Worm (Caenorhabditis elegans) whole organism, L3 larva: ENCODE measurements around the gene H25P19.1.

Experiments
- ZK546.5 ChIP-seq: sonication (generic microtip); optimal IDR thresholded peaks from 2 replicates; lab custom pipeline; 2017; ENCODE audit warnings: missing biosample characterization, missing genetic modification characterization
- ama-1 ChIP-seq: fragments of 150-350 bp; optimal IDR thresholded peaks from 2 replicates; lab custom pipeline; 2018
- elt-3 ChIP-seq, 3 experiments: fragments of 150-350 bp in 1 of 3; sonication (generic microtip) in 2 of 3; optimal IDR thresholded peaks; 2 replicates in 2 of 3; 4 replicates in 1 of 3; lab custom pipeline; 2014 to 2017; ENCODE audit warnings: missing biosample characterization in 3 of 3, missing genetic modification characterization in 3 of 3
- lin-39 ChIP-seq: fragments of 150-350 bp; optimal IDR thresholded peaks from 2 replicates; lab custom pipeline; 2018; ENCODE audit warnings: missing biosample characterization, missing genetic modification reagents, missing genetic modification characterization
- mdl-1 ChIP-seq: fragments of 150-350 bp; optimal IDR thresholded peaks from 2 replicates; lab custom pipeline; 2014; ENCODE audit warnings: missing biosample characterization, missing genetic modification characterization
- nhr-11 ChIP-seq: fragments of 150-350 bp; optimal IDR thresholded peaks from 2 replicates; lab custom pipeline; 2014; ENCODE audit warnings: missing biosample characterization, missing genetic modification characterization
- nhr-23 ChIP-seq: fragments of 150-350 bp; optimal IDR thresholded peaks from 2 replicates; lab custom pipeline; 2014; ENCODE audit warnings: missing biosample characterization, missing genetic modification reagents, missing genetic modification characterization
- nhr-76 ChIP-seq: fragments of 150-350 bp; sonication (generic microtip); optimal IDR thresholded peaks from 5 replicates; lab custom pipeline; 2014; ENCODE audit warnings: missing biosample characterization, missing genetic modification characterization
- nhr-77 ChIP-seq: fragments of 150-350 bp; optimal IDR thresholded peaks from 2 replicates; lab custom pipeline; 2014; ENCODE audit warnings: missing biosample characterization, missing genetic modification characterization
- skn-1 ChIP-seq: fragments of 150-350 bp; optimal IDR thresholded peaks from 2 replicates; lab custom pipeline; 2014; ENCODE audit warnings: missing biosample characterization, missing genetic modification characterization

ce11 chrV:655823-656222 lies 31.7 kb upstream of the H25P19.1 start, which contains the start of gene srh-245:
- TF ChIP-seq nhr-11 (tag; lab: Kevin White, UChicago) (no peak), lin-39 (tag; lab: Kevin White, UChicago) (no peak), skn-1 (tag; lab: Kevin White, UChicago) (no peak), elt-3 (tag; optimal IDR thresholded peaks at IDR 0.05; lab: Kevin White, UChicago) (no peak), mdl-1 (tag; lab: Kevin White, UChicago) (no peak), nhr-77 (no peak), nhr-76 (tag; lab: Kevin White, UChicago) (no peak), nhr-23 (tag; lab: Kevin White, UChicago) (no peak), ama-1 (lab: Kevin White, UChicago) (no peak), ZK546.5 (tag; lab: Kevin White, UChicago) (no peak)
